Fruit fly (Drosophila melanogaster): ENCODE results near the gene Pfrx.

The Pfrx gene

dm6 chrX:19549570-19549969, 54.3 kb downstream of the Pfrx start (continued):
- TF ChIP-seq CG14860 (GFP tag; IDR thresholded peaks at IDR 0.05; ENCODE audit: partially characterized antibody) (peak; percentile 44; the same call in 2 of the 3 replicates), repo (GFP tag; optimal IDR thresholded peaks at IDR 0.05) (no peak), CG2712 (tag; optimal IDR thresholded peaks at IDR 0.05) (peak; percentile 22), hb (GFP tag; IDR thresholded peaks at IDR 0.05; ENCODE audit: partially characterized antibody) (peak; percentile 64; the same call in 1 of the 3 replicates), Mes4 (GFP tag; optimal IDR thresholded peaks at IDR 0.05) (no peak), CG11456 (GFP tag; IDR thresholded peaks at IDR 0.05) (no peak), pb (GFP tag; optimal IDR thresholded peaks at IDR 0.05) (no peak), D19B (GFP tag; optimal IDR thresholded peaks at IDR 0.05) (peak; percentile 24)
